Worm (Caenorhabditis elegans) whole organism, L3 larva: ENCODE data around the gene dsb-1.

Experiments used
- R02D3.7 ChIP-seq: fragments of 150-350 bp; optimal IDR thresholded peaks from 2 replicates; lab custom pipeline; 2014; ENCODE audit warnings: missing biosample characterization, missing genetic modification characterization
- ZK546.5 ChIP-seq: sonication (generic microtip); optimal IDR thresholded peaks from 2 replicates; lab custom pipeline; 2017; ENCODE audit warnings: missing biosample characterization, missing genetic modification characterization
- ama-1 ChIP-seq: fragments of 150-350 bp; optimal IDR thresholded peaks from 2 replicates; lab custom pipeline; 2018
- ceh-16 ChIP-seq: sonication (generic microtip); optimal IDR thresholded peaks from 2 replicates; lab custom pipeline; 2017; ENCODE audit warnings: missing biosample characterization, missing genetic modification characterization
- ceh-28 ChIP-seq: fragments of 150-350 bp; optimal IDR thresholded peaks from 2 replicates; lab custom pipeline; 2014; ENCODE audit warnings: missing biosample characterization, missing genetic modification reagents, missing genetic modification characterization
- ceh-82 ChIP-seq: fragments of 150-350 bp; optimal IDR thresholded peaks from 2 replicates; lab custom pipeline; 2014; ENCODE audit warnings: missing biosample characterization, missing genetic modification characterization
- ceh-9 ChIP-seq: sonication (generic microtip); optimal IDR thresholded peaks from 2 replicates; lab custom pipeline; 2018; ENCODE audit warnings: missing biosample characterization, missing genetic modification characterization
- daf-12 ChIP-seq: fragments of 150-350 bp; optimal IDR thresholded peaks from 2 replicates; lab custom pipeline; 2014; ENCODE audit warnings: missing biosample characterization, missing genetic modification reagents, missing genetic modification characterization
- egl-27 ChIP-seq: sonication (generic microtip); optimal IDR thresholded peaks from 4 replicates; lab custom pipeline; 2017; ENCODE audit warnings: missing biosample characterization, missing genetic modification reagents, missing genetic modification characterization
- egl-5 ChIP-seq: fragments of 150-350 bp; optimal IDR thresholded peaks from 2 replicates; lab custom pipeline; 2017; ENCODE audit warnings: missing biosample characterization, missing genetic modification reagents, missing genetic modification characterization, inconsistent platforms
- elt-1 ChIP-seq: fragments of 150-350 bp; optimal IDR thresholded peaks from 2 replicates; lab custom pipeline; 2014; ENCODE audit warnings: missing biosample characterization, missing genetic modification characterization
- elt-2 ChIP-seq: sonication (generic microtip); optimal IDR thresholded peaks from 2 replicates; lab custom pipeline; 2016; ENCODE audit warnings: missing genetic modification reagents, mild to moderate bottlenecking, missing genetic modification characterization, missing compliant biosample characterization
- eor-1 ChIP-seq, 2 experiments: fragments of 150-350 bp; optimal IDR thresholded peaks; 2 replicates each; lab custom pipeline; 2014 to 2018; ENCODE audit warnings: missing biosample characterization in 2 of 2, missing genetic modification characterization in 2 of 2
- fkh-10 ChIP-seq: sonication (generic microtip); optimal IDR thresholded peaks from 2 replicates; lab custom pipeline; 2017; ENCODE audit warnings: missing biosample characterization, missing genetic modification reagents, missing genetic modification characterization
- fkh-2 ChIP-seq: fragments of 150-350 bp; optimal IDR thresholded peaks from 2 replicates; lab custom pipeline; 2014; ENCODE audit warnings: missing biosample characterization, missing genetic modification reagents, missing genetic modification characterization
- fos-1 ChIP-seq: fragments of 150-350 bp; optimal IDR thresholded peaks from 2 replicates; lab custom pipeline; 2014; ENCODE audit warnings: missing biosample characterization, missing genetic modification characterization
- hmg-11 ChIP-seq: sonication (generic microtip); optimal IDR thresholded peaks from 2 replicates; lab custom pipeline; 2016; ENCODE audit warnings: missing genetic modification characterization, missing compliant biosample characterization
- jun-1 ChIP-seq: fragments of 150-350 bp; optimal IDR thresholded peaks from 2 replicates; lab custom pipeline; 2014; ENCODE audit warnings: missing biosample characterization, missing genetic modification reagents, missing genetic modification characterization
- lin-15B ChIP-seq: fragments of 150-350 bp; optimal IDR thresholded peaks from 2 replicates; lab custom pipeline; 2014; ENCODE audit warnings: missing biosample characterization, missing genetic modification characterization
- lin-39 ChIP-seq: fragments of 150-350 bp; optimal IDR thresholded peaks from 2 replicates; lab custom pipeline; 2018; ENCODE audit warnings: missing biosample characterization, missing genetic modification reagents, missing genetic modification characterization
- lsy-12 ChIP-seq: sonication (generic microtip); optimal IDR thresholded peaks from 2 replicates; lab custom pipeline; 2016; ENCODE audit warnings: mild to moderate bottlenecking, missing genetic modification characterization, missing compliant biosample characterization
- mdl-1 ChIP-seq: fragments of 150-350 bp; optimal IDR thresholded peaks from 2 replicates; lab custom pipeline; 2014; ENCODE audit warnings: missing biosample characterization, missing genetic modification characterization
- mml-1 ChIP-seq: fragments of 150-350 bp; sonication (generic microtip); optimal IDR thresholded peaks from 3 replicates; lab custom pipeline; 2014; ENCODE audit warnings: missing biosample characterization, missing genetic modification characterization
- nfya-1 ChIP-seq: sonication (generic microtip); optimal IDR thresholded peaks from 2 replicates; lab custom pipeline; 2017; ENCODE audit warnings: missing genetic modification characterization, mild to moderate bottlenecking, missing compliant biosample characterization, antibody characterized with exemption, moderate library complexity; ENCODE audit not compliant: insufficient read depth
- nhr-11 ChIP-seq: fragments of 150-350 bp; optimal IDR thresholded peaks from 2 replicates; lab custom pipeline; 2014; ENCODE audit warnings: missing biosample characterization, missing genetic modification characterization
- nhr-12 ChIP-seq: fragments of 150-350 bp; optimal IDR thresholded peaks from 2 replicates; lab custom pipeline; 2014; ENCODE audit warnings: missing biosample characterization, missing genetic modification characterization
- nhr-23 ChIP-seq: fragments of 150-350 bp; optimal IDR thresholded peaks from 2 replicates; lab custom pipeline; 2014; ENCODE audit warnings: missing biosample characterization, missing genetic modification reagents, missing genetic modification characterization
- nhr-237 ChIP-seq: fragments of 150-350 bp; optimal IDR thresholded peaks from 2 replicates; lab custom pipeline; 2014; ENCODE audit warnings: missing biosample characterization, missing genetic modification characterization
- nhr-25 ChIP-seq: sonication (generic microtip); optimal IDR thresholded peaks from 2 replicates; lab custom pipeline; 2017; ENCODE audit warnings: missing biosample characterization, missing genetic modification characterization
- nhr-28 ChIP-seq: fragments of 150-350 bp; optimal IDR thresholded peaks from 2 replicates; lab custom pipeline; 2014; ENCODE audit warnings: missing biosample characterization, missing genetic modification characterization
- nhr-67 ChIP-seq: fragments of 150-350 bp; optimal IDR thresholded peaks from 2 replicates; lab custom pipeline; 2014; ENCODE audit warnings: missing biosample characterization, missing genetic modification characterization
- nhr-76 ChIP-seq: fragments of 150-350 bp; sonication (generic microtip); optimal IDR thresholded peaks from 5 replicates; lab custom pipeline; 2014; ENCODE audit warnings: missing biosample characterization, missing genetic modification characterization
- nhr-77 ChIP-seq: fragments of 150-350 bp; optimal IDR thresholded peaks from 2 replicates; lab custom pipeline; 2014; ENCODE audit warnings: missing biosample characterization, missing genetic modification characterization
- pha-4 ChIP-seq: fragments of 150-350 bp; optimal IDR thresholded peaks from 2 replicates; lab custom pipeline; 2014; ENCODE audit warnings: missing biosample characterization, missing genetic modification reagents, missing genetic modification characterization
- pqm-1 ChIP-seq: fragments of 150-350 bp; optimal IDR thresholded peaks from 2 replicates; lab custom pipeline; 2017; ENCODE audit warnings: missing biosample characterization, missing genetic modification characterization, inconsistent platforms
- sea-2 ChIP-seq: fragments of 150-350 bp; sonication (generic microtip); optimal IDR thresholded peaks from 4 replicates; lab custom pipeline; 2014; ENCODE audit warnings: missing biosample characterization, missing genetic modification reagents, missing genetic modification characterization
- skn-1 ChIP-seq: fragments of 150-350 bp; optimal IDR thresholded peaks from 2 replicates; lab custom pipeline; 2014; ENCODE audit warnings: missing biosample characterization, missing genetic modification characterization
- tbx-2 ChIP-seq: sonication (generic microtip); optimal IDR thresholded peaks from 2 replicates; lab custom pipeline; 2016; ENCODE audit warnings: mild to moderate bottlenecking, missing genetic modification characterization, missing compliant biosample characterization
- unc-39 ChIP-seq: sonication (generic microtip); optimal IDR thresholded peaks from 4 replicates; lab custom pipeline; 2017; ENCODE audit warnings: missing biosample characterization, missing genetic modification characterization
- unc-62 ChIP-seq: fragments of 150-350 bp; sonication (generic microtip); optimal IDR thresholded peaks from 4 replicates; lab custom pipeline; 2014; ENCODE audit warnings: missing biosample characterization, missing genetic modification reagents, missing genetic modification characterization
- zag-1 ChIP-seq: fragments of 150-350 bp; optimal IDR thresholded peaks from 2 replicates; lab custom pipeline; 2014; ENCODE audit warnings: missing biosample characterization, missing genetic modification characterization
- ztf-4 ChIP-seq: fragments of 150-350 bp; optimal IDR thresholded peaks from 2 replicates; lab custom pipeline; 2014; ENCODE audit warnings: missing biosample characterization, missing genetic modification characterization

dsb-1 gene

ce11 chrIV:12410167-12410566 lies 1.4 kb downstream of the dsb-1 start, which contains the start of gene acl-13:
TSS of gene acl-13 (plus strand) at chrIV:12410467.
- TF ChIP-seq nfya-1 (tag; lab: Kevin White, UChicago) (no peak), nhr-237 (no peak), skn-1 (tag; lab: Kevin White, UChicago) (no peak), unc-62 (GFP tag; lab: Kevin White, UChicago) (no peak), elt-1 (tag; lab: Kevin White, UChicago) (no peak), elt-2 (tag; lab: Kevin White, UChicago) (no peak), nhr-12 (no peak), ceh-82 (tag; lab: Kevin White, UChicago) (no peak), lin-15B (tag; lab: Kevin White, UChicago) (no peak), unc-39 (tag; lab: Kevin White, UChicago) (no peak), daf-12 (tag; lab: Kevin White, UChicago) (no peak), egl-27 (tag; lab: Kevin White, UChicago) (no peak), nhr-23 (tag; lab: Kevin White, UChicago) (no peak), mdl-1 (no peak), ceh-28 (tag; lab: Kevin White, UChicago) (no peak), ceh-16 (tag; lab: Kevin White, UChicago) (no peak), nhr-11 (tag; lab: Kevin White, UChicago) (no peak), mml-1 (tag; lab: Kevin White, UChicago) (no peak)

- no peak for TF ChIP-seq lin-39 (tag; lab: Kevin White, UChicago)
- TF ChIP-seq fkh-10 (GFP tag; lab: Kevin White, UChicago): peak; percentile 71
Measured at ce11 chrIV:12414601-12415000, 5.9 kb downstream of the dsb-1 start.

DNA sequence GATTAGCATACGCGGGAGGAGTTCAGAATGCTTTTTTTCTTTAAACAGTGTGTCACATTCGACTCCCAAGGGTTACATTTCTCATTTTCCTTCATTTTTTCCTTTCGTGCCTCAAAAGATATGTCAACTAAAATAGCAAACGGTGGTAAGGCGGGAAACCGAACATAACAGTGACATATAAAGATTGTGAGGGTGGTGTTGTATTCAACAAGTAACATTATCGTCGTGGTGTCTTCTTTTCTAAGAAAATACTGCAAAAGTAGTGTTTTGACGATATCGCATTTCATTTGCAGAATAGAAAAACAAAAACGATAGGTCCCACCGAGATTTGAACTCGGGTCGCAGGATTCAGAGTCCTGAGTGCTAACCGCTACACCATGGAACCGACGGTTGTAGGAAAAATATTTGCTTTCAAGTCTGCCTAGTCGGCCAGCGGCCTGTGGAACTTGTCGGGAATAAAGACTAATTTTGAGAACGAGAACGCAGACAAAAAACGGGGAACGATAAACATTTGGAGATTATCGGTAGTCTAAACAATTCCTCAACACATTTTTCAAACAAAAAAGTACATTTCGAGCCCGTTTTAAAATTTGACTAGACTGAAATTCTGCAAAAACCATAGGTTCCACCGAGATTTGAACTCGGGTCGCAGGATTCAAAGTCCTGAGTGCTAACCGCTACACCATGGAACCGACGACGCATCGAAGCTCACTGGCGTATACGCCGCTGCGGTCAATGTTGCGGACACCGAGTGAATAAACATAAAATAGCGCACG lies 8.1 kb downstream of the dsb-1 start:
- peak; percentile 35 for TF ChIP-seq hmg-11
- no peak for TF ChIP-seq nhr-76 (tag; lab: Kevin White, UChicago)
- TF ChIP-seq ceh-28 (tag; lab: Kevin White, UChicago): no peak
- no peak for TF ChIP-seq fos-1
- peak; percentile 26 for TF ChIP-seq elt-2 (tag; lab: Kevin White, UChicago)
- TF ChIP-seq, all 47 proteins: peak for 2

DNA sequence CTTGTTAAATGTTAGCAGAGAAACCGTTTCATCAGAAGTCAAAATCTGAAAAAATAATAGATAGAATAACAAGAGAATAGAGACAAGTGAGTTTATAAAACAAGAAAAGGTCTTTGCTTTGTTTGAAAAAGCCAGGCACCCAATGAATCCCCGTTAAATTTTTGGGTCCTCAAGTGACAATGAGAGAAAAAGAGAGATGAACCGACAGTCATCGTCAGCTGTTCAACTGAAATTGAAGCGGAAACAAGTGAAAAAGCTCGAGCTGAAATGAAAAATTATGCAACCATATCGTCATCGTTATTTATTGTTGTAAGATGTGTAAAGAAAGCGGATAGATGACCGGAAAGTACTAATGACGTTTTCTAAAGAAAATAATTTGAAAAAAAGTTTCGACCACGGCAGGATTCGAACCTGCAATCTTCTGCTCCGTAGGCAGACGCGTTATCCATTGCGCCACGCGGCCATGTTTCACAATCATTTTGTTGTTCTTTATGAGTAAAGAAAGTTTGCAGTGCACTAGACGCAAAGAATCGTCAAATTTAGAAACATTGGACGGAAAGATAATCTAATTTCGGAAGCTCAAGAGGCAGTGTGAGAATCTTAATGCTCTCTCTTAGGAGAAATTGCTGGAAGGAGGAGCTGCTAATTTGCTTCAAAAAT lies 8.9 kb downstream of the dsb-1 start, which contains the start of gene F08G5.3:
Gene F08G5.3, minus strand, starts transcription at position 51 of the 660 bp plus-strand sequence.
- TF ChIP-seq nhr-28 (tag; lab: Kevin White, UChicago): no peak
- no peak for TF ChIP-seq nhr-12
- TF ChIP-seq lin-15B (tag; lab: Kevin White, UChicago): no peak
- no peak for TF ChIP-seq nhr-77 (tag; lab: Kevin White, UChicago)
- no peak for TF ChIP-seq unc-39 (tag; lab: Kevin White, UChicago)
- no peak for TF ChIP-seq nhr-67 (tag; lab: Kevin White, UChicago)
- no peak for TF ChIP-seq fos-1
- no peak for TF ChIP-seq sea-2 (GFP tag; lab: Kevin White, UChicago)
- TF ChIP-seq ZK546.5: no peak
- TF ChIP-seq zag-1 (tag; lab: Kevin White, UChicago): no peak
- peak; percentile 42 for TF ChIP-seq ceh-9 (tag; lab: Kevin White, UChicago)
- no peak for TF ChIP-seq elt-1 (tag; lab: Kevin White, UChicago)
- no peak for TF ChIP-seq unc-62 (GFP tag; lab: Kevin White, UChicago)
- TF ChIP-seq fkh-10 (GFP tag; lab: Kevin White, UChicago): no peak
- TF ChIP-seq hmg-11: no peak
- peak; percentile 49 for TF ChIP-seq elt-2 (tag; lab: Kevin White, UChicago)
- no peak for TF ChIP-seq egl-27 (tag; lab: Kevin White, UChicago)
- peak; percentile 32 for TF ChIP-seq tbx-2 (tag; lab: Kevin White, UChicago)
- no peak for TF ChIP-seq ceh-82 (tag; lab: Kevin White, UChicago)
- TF ChIP-seq fkh-2: no peak
- no peak for TF ChIP-seq ztf-4 (tag; lab: Kevin White, UChicago)
- no peak for TF ChIP-seq jun-1
- no peak for TF ChIP-seq ama-1 (lab: Kevin White, UChicago)
- TF ChIP-seq skn-1 (tag; lab: Kevin White, UChicago): no peak
- TF ChIP-seq egl-5 (tag; lab: Kevin White, UChicago): no peak
- no peak for TF ChIP-seq ceh-28 (tag; lab: Kevin White, UChicago)
- peak; percentile 40 for TF ChIP-seq nhr-11 (tag; lab: Kevin White, UChicago)
- TF ChIP-seq lsy-12: peak; percentile 20
- TF ChIP-seq mdl-1: no peak
- no peak for TF ChIP-seq nhr-23 (tag; lab: Kevin White, UChicago)
- TF ChIP-seq pqm-1 (tag; lab: Kevin White, UChicago): peak; percentile 9
- peak; percentile 34 for TF ChIP-seq pha-4 (tag; lab: Kevin White, UChicago)
- TF ChIP-seq nhr-237: no peak
- no peak for TF ChIP-seq eor-1 (tag; optimal IDR thresholded peaks at IDR 0.05; lab: Kevin White, UChicago)
- TF ChIP-seq nhr-76 (tag; lab: Kevin White, UChicago): no peak
- TF ChIP-seq nfya-1 (tag; lab: Kevin White, UChicago): peak; percentile 37
- TF ChIP-seq daf-12 (tag; lab: Kevin White, UChicago): no peak
- TF ChIP-seq R02D3.7 (tag; lab: Kevin White, UChicago): no peak
- TF ChIP-seq nhr-25 (tag; lab: Kevin White, UChicago): no peak
